Worm (Caenorhabditis elegans): ENCODE data around the gene R02F11.10.

Gene R02F11.10

ce11 chrV:4754123-4754522 is 34.8 kb upstream of the R02F11.10 start, which contains the start of gene hil-4 (continued):
- TF ChIP-seq zim-3 (tag; optimal IDR thresholded peaks at IDR 0.05) (no peak), B0019.2 (GFP tag; conservative IDR thresholded peaks at IDR 0.05) (peak; percentile 45), bed-2 (GFP tag; IDR thresholded peaks at IDR 0.05) (0 out of 2 replicates have a peak, but pooled peaks have one; percentile 14), F39B2.1 (GFP tag; IDR thresholded peaks at IDR 0.05) (peak; percentile 99), F49E8.2 (tag; optimal IDR thresholded peaks at IDR 0.05; ENCODE audit: insufficient read depth) (no peak), nhr-179 (tag; optimal IDR thresholded peaks at IDR 0.05) (no peak), dox-1 (GFP tag; IDR thresholded peaks at IDR 0.05) (peak; percentile 87), ztf-6 (GFP tag; IDR thresholded peaks at IDR 0.05) (0 out of 2 replicates have a peak, but pooled peaks have one; percentile 49), aptf-2 (GFP tag; conservative IDR thresholded peaks at IDR 0.05) (0 out of 2 replicates have a peak, but pooled peaks have one; percentile 46), egl-18 (GFP tag; IDR thresholded peaks at IDR 0.05) (no peak), fkh-3 (tag; optimal IDR thresholded peaks at IDR 0.05) (no peak), madf-6 (GFP tag; IDR thresholded peaks at IDR 0.05) (peak; percentile 96), ztf-25 (GFP tag; IDR thresholded peaks at IDR 0.05) (no peak), Y53G8AR.9 (GFP tag; conservative IDR thresholded peaks at IDR 0.05) (no peak), cebp-1 (GFP tag; IDR thresholded peaks at IDR 0.05) (no peak), cebp-1 (tag; optimal IDR thresholded peaks at IDR 0.05) (no peak), F57A8.1 (GFP tag; optimal IDR thresholded peaks at IDR 0.05) (no peak), F23B12.7 (tag; optimal IDR thresholded peaks at IDR 0.05; ENCODE audit: insufficient read depth) (no peak), madf-10 (tag; optimal IDR thresholded peaks at IDR 0.05) (no peak), gei-17 (GFP tag; optimal IDR thresholded peaks at IDR 0.05) (no peak), C06A6.2 (GFP tag; conservative IDR thresholded peaks at IDR 0.05) (no peak), T26A5.8 (tag; optimal IDR thresholded peaks at IDR 0.05) (no peak), snpc-1.3 (tag; optimal IDR thresholded peaks at IDR 0.05; ENCODE audit: insufficient read depth) (no peak), xnd-1 (tag; optimal IDR thresholded peaks at IDR 0.05) (peak; percentile 80), akir-1 (GFP tag; optimal IDR thresholded peaks at IDR 0.05) (no peak), ceh-27 (GFP tag; optimal IDR thresholded peaks at IDR 0.05) (peak; percentile 21), K11D2.4 (GFP tag; IDR thresholded peaks at IDR 0.05) (no peak), hlh-26 (GFP tag; conservative IDR thresholded peaks at IDR 0.05) (no peak), hrde-1 (tag; optimal IDR thresholded peaks at IDR 0.05; ENCODE audit: borderline replicate concordance) (no peak), F22D6.2 (tag; optimal IDR thresholded peaks at IDR 0.05) (no peak), cebp-2 (GFP tag; IDR thresholded peaks at IDR 0.05) (no peak), F52B5.7 (tag; optimal IDR thresholded peaks at IDR 0.05) (no peak), unc-130 (GFP tag; optimal IDR thresholded peaks at IDR 0.05) (peak; percentile 24), attf-3 (GFP tag; conservative IDR thresholded peaks at IDR 0.05) (no peak), Y56A3A.18 (GFP tag; IDR thresholded peaks at IDR 0.05) (no peak), ceh-100 (GFP tag; IDR thresholded peaks at IDR 0.05) (no peak), ztf-28 (GFP tag; IDR thresholded peaks at IDR 0.05) (peak; percentile 84), rpc-1 (optimal IDR thresholded peaks at IDR 0.05) (no peak), rpc-1 (tag; optimal IDR thresholded peaks at IDR 0.05) (no peak), B0261.1 (tag; optimal IDR thresholded peaks at IDR 0.05) (no peak), F57C9.4 (tag; optimal IDR thresholded peaks at IDR 0.05) (no peak), let-526 (GFP tag; IDR thresholded peaks at IDR 0.05) (0 out of 2 replicates have a peak, but pooled peaks have one; percentile 37), sptf-2 (GFP tag; optimal IDR thresholded peaks at IDR 0.05) (no peak), snpc-3.4 (tag; optimal IDR thresholded peaks at IDR 0.05) (no peak), unc-62 (GFP tag; optimal IDR thresholded peaks at IDR 0.05) (no peak), F33H1.4 (GFP tag; IDR thresholded peaks at IDR 0.05) (peak; percentile 79), lin-54 (GFP tag; optimal IDR thresholded peaks at IDR 0.05) (peak; percentile 53), B0035.1 (tag; optimal IDR thresholded peaks at IDR 0.05) (no peak), Y79H2A.3 (GFP tag; conservative IDR thresholded peaks at IDR 0.05) (peak; percentile 51; the same call in 1 of the 2 replicates)
